Fruit fly (Drosophila melanogaster) whole organism, embryonic: ENCODE results near the gene lbl.
A peak's percentile ranks its signal among the peaks of the same experiment; 100 is the strongest.

ENCODE experiments used
- Ada2b ChIP-seq: fragments of 200-800 bp; sonication (Bioruptor generic); IDR thresholded peaks from 2 replicates; pipeline ENCODE4 v1.3.6; 2022; ENCODE audit warnings: missing biosample characterization, missing genetic modification characterization
- Adf1 ChIP-seq: fragments of 200-800 bp; sonication (Bioruptor generic); IDR thresholded peaks from 2 replicates; pipeline ENCODE4 v1.3.6; 2022; ENCODE audit warnings: missing biosample characterization, missing genetic modification characterization
- Asciz ChIP-seq: fragments of 200-800 bp; sonication (Bioruptor generic); optimal IDR thresholded peaks from 2 replicates; lab custom pipeline; 2017; ENCODE audit warnings: missing biosample characterization, mild to moderate bottlenecking, missing genetic modification characterization, missing genetic modification reagents
- CG10147 ChIP-seq: fragments of 200-800 bp; sonication (Bioruptor generic); optimal IDR thresholded peaks from 2 replicates; lab custom pipeline; 2019; ENCODE audit warnings: missing biosample characterization, mild to moderate bottlenecking, missing genetic modification characterization, moderate library complexity
- CG11695 ChIP-seq: fragments of 200-800 bp; sonication (Bioruptor generic); IDR thresholded peaks from 3 replicates; pipeline ENCODE4 v1.3.6; 2022; ENCODE audit warnings: missing biosample characterization, missing genetic modification characterization
- CG12659 ChIP-seq: fragments of 200-800 bp; sonication (Bioruptor generic); optimal IDR thresholded peaks from 3 replicates; lab custom pipeline; 2017; ENCODE audit warnings: mild to moderate bottlenecking, missing biosample characterization, missing genetic modification reagents, missing genetic modification characterization
- CG12942 ChIP-seq: fragments of 200-800 bp; sonication (Bioruptor generic); optimal IDR thresholded peaks from 3 replicates; lab custom pipeline; 2016; ENCODE audit warnings: missing biosample characterization, missing genetic modification characterization
- CG13894 ChIP-seq: fragments of 200-800 bp; sonication (Bioruptor generic); optimal IDR thresholded peaks from 3 replicates; lab custom pipeline; 2018; ENCODE audit warnings: missing biosample characterization, mild to moderate bottlenecking, missing genetic modification characterization, moderate library complexity
- CG14710 ChIP-seq: fragments of 200-800 bp; sonication (Bioruptor generic); optimal IDR thresholded peaks from 3 replicates; lab custom pipeline; 2019; ENCODE audit warnings: missing biosample characterization, mild to moderate bottlenecking, missing genetic modification characterization, moderate library complexity
- CG15011 ChIP-seq: fragments of 200-800 bp; sonication (Bioruptor generic); optimal IDR thresholded peaks from 3 replicates; lab custom pipeline; 2018; ENCODE audit warnings: missing biosample characterization, mild to moderate bottlenecking, missing genetic modification characterization
- CG1603 ChIP-seq: fragments of 200-800 bp; sonication (Bioruptor generic); optimal IDR thresholded peaks from 2 replicates; lab custom pipeline; 2019; ENCODE audit warnings: missing biosample characterization, mild to moderate bottlenecking, missing genetic modification characterization, moderate library complexity
- CG18619 ChIP-seq: fragments of 200-800 bp; sonication (Bioruptor generic); optimal IDR thresholded peaks from 3 replicates; lab custom pipeline; 2017; ENCODE audit warnings: missing biosample characterization, mild to moderate bottlenecking, missing genetic modification characterization
- CG31441 ChIP-seq: fragments of 200-800 bp; sonication (Bioruptor generic); IDR thresholded peaks from 2 replicates; pipeline ENCODE4 v1.3.6; 2022; ENCODE audit warnings: missing biosample characterization, missing genetic modification characterization
- CG34422 ChIP-seq: fragments of 200-800 bp; sonication (Bioruptor generic); IDR thresholded peaks from 3 replicates; pipeline ENCODE4 v1.3.6; 2022; ENCODE audit warnings: missing biosample characterization, missing genetic modification characterization
- CG4424 ChIP-seq: fragments of 200-800 bp; sonication (Bioruptor generic); optimal IDR thresholded peaks from 3 replicates; lab custom pipeline; 2016; ENCODE audit warnings: missing biosample characterization, missing genetic modification characterization
- CG6813 ChIP-seq: fragments of 200-800 bp; sonication (Bioruptor generic); optimal IDR thresholded peaks from 2 replicates; lab custom pipeline; 2017; ENCODE audit warnings: missing biosample characterization, missing genetic modification characterization, mild to moderate bottlenecking, moderate library complexity, missing genetic modification reagents
- CG7372 ChIP-seq: fragments of 200-800 bp; sonication (Bioruptor generic); IDR thresholded peaks from 2 replicates; pipeline ENCODE4 v1.3.6; 2022; ENCODE audit warnings: missing biosample characterization, missing genetic modification characterization
- CG9727 ChIP-seq: fragments of 200-800 bp; sonication (Bioruptor generic); optimal IDR thresholded peaks from 3 replicates; lab custom pipeline; 2017; ENCODE audit warnings: missing biosample characterization, mild to moderate bottlenecking, missing genetic modification characterization
- CHES-1-like ChIP-seq: fragments of 200-800 bp; sonication (Bioruptor generic); optimal IDR thresholded peaks from 2 replicates; lab custom pipeline; 2016; ENCODE audit warnings: missing biosample characterization, missing genetic modification characterization
- D ChIP-seq, 2 experiments: fragments of 200-800 bp in 1 of 2; fragments of >200 bp in 1 of 2; sonication (Bioruptor generic) in 1 of 2; optimal IDR thresholded peaks; 2 replicates in 1 of 2; 3 replicates in 1 of 2; lab custom pipeline; 2017; ENCODE audit warnings: mild to moderate bottlenecking in 1 of 2, missing biosample characterization in 1 of 2, missing genetic modification characterization in 1 of 2, missing genetic modification reagents in 1 of 2
- Ets97D ChIP-seq: fragments of 200-800 bp; sonication (Bioruptor generic); optimal IDR thresholded peaks from 3 replicates; lab custom pipeline; 2016; ENCODE audit warnings: missing biosample characterization, missing genetic modification characterization
- Hmr ChIP-seq: fragments of 200-800 bp; sonication (Bioruptor generic); optimal IDR thresholded peaks from 3 replicates; lab custom pipeline; 2017; ENCODE audit warnings: mild to moderate bottlenecking, missing biosample characterization, missing genetic modification reagents, missing genetic modification characterization
- Kr ChIP-seq: fragments of 200-800 bp; sonication (Bioruptor generic); optimal IDR thresholded peaks from 2 replicates; lab custom pipeline; 2017; ENCODE audit warnings: missing biosample characterization, mild to moderate bottlenecking, missing genetic modification characterization
- Lhr ChIP-seq: fragments of 200-800 bp; sonication (Bioruptor generic); optimal IDR thresholded peaks from 3 replicates; lab custom pipeline; 2017; ENCODE audit warnings: mild to moderate bottlenecking, missing biosample characterization, missing genetic modification reagents, missing genetic modification characterization
- Nf-YB ChIP-seq: fragments of 200-800 bp; sonication (Bioruptor generic); optimal IDR thresholded peaks from 3 replicates; lab custom pipeline; 2019; ENCODE audit warnings: missing biosample characterization, mild to moderate bottlenecking, missing genetic modification characterization, moderate library complexity
- Oaz ChIP-seq: fragments of 200-800 bp; sonication (Bioruptor generic); IDR thresholded peaks from 2 replicates; pipeline ENCODE4 v1.3.6; 2022; ENCODE audit warnings: missing biosample characterization, missing genetic modification characterization
- Ssrp ChIP-seq: fragments of 200-800 bp; sonication (Bioruptor generic); optimal IDR thresholded peaks from 2 replicates; lab custom pipeline; 2018; ENCODE audit warnings: missing biosample characterization, mild to moderate bottlenecking, missing genetic modification characterization, moderate library complexity
- Stat92E ChIP-seq, 3 experiments: fragments of >200 bp in 2 of 3; fragments of 200-800 bp in 1 of 3; sonication (Bioruptor generic) in 1 of 3; optimal IDR thresholded peaks; 2 replicates each; lab custom pipeline; 2017 to 2019; ENCODE audit warnings: missing biosample characterization in 3 of 3, missing genetic modification characterization in 3 of 3, mild to moderate bottlenecking in 1 of 3, moderate library complexity in 1 of 3
- Usf ChIP-seq: fragments of 200-800 bp; sonication (Bioruptor generic); optimal IDR thresholded peaks from 2 replicates; lab custom pipeline; 2017; ENCODE audit warnings: missing genotype, missing biosample characterization, missing genetic modification characterization
- bigmax ChIP-seq: fragments of 200-800 bp; sonication (Bioruptor generic); optimal IDR thresholded peaks from 2 replicates; lab custom pipeline; 2018; ENCODE audit warnings: missing biosample characterization, mild to moderate bottlenecking, missing genetic modification characterization
- bsh ChIP-seq, 2 experiments: fragments of 200-800 bp; sonication (Bioruptor generic); optimal IDR thresholded peaks; 2 replicates each; lab custom pipeline; 2017 to 2018; ENCODE audit warnings: mild to moderate bottlenecking in 2 of 2, missing biosample characterization in 2 of 2, missing genetic modification characterization in 2 of 2, moderate library complexity in 1 of 2
- btn ChIP-seq: fragments of 200-800 bp; sonication (Bioruptor generic); optimal IDR thresholded peaks from 2 replicates; lab custom pipeline; 2016; ENCODE audit warnings: missing biosample characterization, missing genetic modification characterization
- fru ChIP-seq: fragments of >200 bp; optimal IDR thresholded peaks from 2 replicates; lab custom pipeline; 2017
- gem ChIP-seq: fragments of 200-800 bp; sonication (Bioruptor generic); optimal IDR thresholded peaks from 2 replicates; lab custom pipeline; 2019; ENCODE audit warnings: missing biosample characterization, mild to moderate bottlenecking, missing genetic modification characterization, moderate library complexity
- hkb ChIP-seq, 2 experiments: fragments of 200-800 bp in 1 of 2; fragments of >200 bp in 1 of 2; sonication (Bioruptor generic) in 1 of 2; IDR thresholded peaks in 1 of 2; optimal IDR thresholded peaks in 1 of 2; 2 replicates each; pipeline versions ENCODE4 v1.3.6 to Lab custom; 2017 to 2022; ENCODE audit warnings: missing biosample characterization in 1 of 2, missing genetic modification characterization in 1 of 2
- kay ChIP-seq: fragments of 200-800 bp; sonication (Bioruptor generic); optimal IDR thresholded peaks from 2 replicates; lab custom pipeline; 2016; ENCODE audit warnings: missing biosample characterization, missing genetic modification characterization
- kni ChIP-seq: fragments of 200-800 bp; sonication (Bioruptor generic); optimal IDR thresholded peaks from 3 replicates; lab custom pipeline; 2017; ENCODE audit warnings: mild to moderate bottlenecking, missing biosample characterization, missing genetic modification reagents, missing genetic modification characterization
- lmd ChIP-seq: fragments of 200-800 bp; sonication (Bioruptor generic); IDR thresholded peaks from 2 replicates; pipeline ENCODE4 v1.3.6; 2022; ENCODE audit warnings: missing biosample characterization, missing genetic modification characterization
- mirr ChIP-seq: fragments of 200-800 bp; sonication (Bioruptor generic); optimal IDR thresholded peaks from 3 replicates; lab custom pipeline; 2018; ENCODE audit warnings: missing biosample characterization, mild to moderate bottlenecking, missing genetic modification characterization
- nmo ChIP-seq: fragments of 200-800 bp; sonication (Bioruptor generic); optimal IDR thresholded peaks from 2 replicates; lab custom pipeline; 2018; ENCODE audit warnings: missing biosample characterization, mild to moderate bottlenecking, missing genetic modification characterization, moderate library complexity
- org-1 ChIP-seq: fragments of 200-800 bp; sonication (Bioruptor generic); optimal IDR thresholded peaks from 2 replicates; lab custom pipeline; 2017; ENCODE audit warnings: missing biosample characterization, missing genetic modification characterization
- peb ChIP-seq: fragments of 200-800 bp; sonication (Bioruptor generic); IDR thresholded peaks from 2 replicates; pipeline ENCODE4 v1.3.6; 2022; ENCODE audit warnings: missing biosample characterization, missing genetic modification characterization
- pho ChIP-seq: fragments of 200-800 bp; sonication (Bioruptor generic); optimal IDR thresholded peaks from 2 replicates; lab custom pipeline; 2016; ENCODE audit warnings: missing biosample characterization, missing genetic modification characterization
- pum ChIP-seq: fragments of 200-800 bp; sonication (Bioruptor generic); optimal IDR thresholded peaks from 2 replicates; lab custom pipeline; 2016; ENCODE audit warnings: missing biosample characterization, missing genetic modification characterization
- rib ChIP-seq: fragments of 200-800 bp; sonication (Bioruptor generic); IDR thresholded peaks from 2 replicates; pipeline ENCODE4 v1.3.6; 2022; ENCODE audit warnings: missing biosample characterization, missing genetic modification characterization
- shn ChIP-seq: fragments of 200-800 bp; sonication (Bioruptor generic); optimal IDR thresholded peaks from 3 replicates; lab custom pipeline; 2016; ENCODE audit warnings: missing biosample characterization, missing genetic modification characterization
- sr ChIP-seq: fragments of 200-800 bp; sonication (Bioruptor generic); IDR thresholded peaks from 3 replicates; pipeline ENCODE4 v1.3.6; 2022; ENCODE audit warnings: missing biosample characterization, missing genetic modification characterization
- usp ChIP-seq: fragments of >200 bp; optimal IDR thresholded peaks from 2 replicates; lab custom pipeline; 2017; ENCODE audit warnings: missing biosample characterization, missing genetic modification characterization
- wdn ChIP-seq: fragments of 200-800 bp; sonication (Bioruptor generic); IDR thresholded peaks from 2 replicates; pipeline ENCODE4 v1.3.6; 2022; ENCODE audit warnings: missing biosample characterization, missing genetic modification characterization
- zen2 ChIP-seq: fragments of 200-800 bp; sonication (Bioruptor generic); IDR thresholded peaks from 3 replicates; pipeline ENCODE4 v1.3.6; 2022; ENCODE audit warnings: missing biosample characterization, missing genetic modification characterization; ENCODE audit not compliant: partially characterized antibody

Gene lbl

DNA sequence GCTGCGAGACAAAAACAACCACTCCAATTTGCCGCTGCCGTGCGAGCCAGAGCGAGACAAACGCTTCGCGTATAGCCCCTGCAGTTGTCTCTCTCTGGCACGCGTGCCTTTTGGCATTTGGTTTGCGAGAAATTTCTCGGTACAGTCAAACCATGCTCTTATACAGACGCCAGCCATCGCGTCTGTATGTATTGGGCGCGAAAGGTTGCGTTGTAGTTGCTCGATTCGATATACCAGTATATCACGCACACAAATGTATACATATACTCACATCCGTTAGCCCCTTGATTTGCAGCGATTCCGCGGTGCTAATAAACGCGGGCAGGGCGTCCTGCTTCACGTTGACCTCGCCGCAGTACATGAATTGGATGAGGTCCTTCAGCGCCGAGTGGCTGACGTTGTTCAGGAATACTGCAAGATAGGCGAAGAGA lies 57.6 kb downstream of the lbl start (continued):
- TF ChIP-seq Stat92E (GFP tag; optimal IDR thresholded peaks at IDR 0.05; lab: Kevin White, UChicago), result peak in 1 of 3 experiments; percentile 83
- peak; percentile 79 for TF ChIP-seq CG13894 (tag; lab: Kevin White, UChicago)
- peak; percentile 92 for TF ChIP-seq D (optimal IDR thresholded peaks at IDR 0.05; lab: Kevin White, UChicago)
- no peak for TF ChIP-seq D (GFP tag; optimal IDR thresholded peaks at IDR 0.05; lab: Kevin White, UChicago)
- no peak for TF ChIP-seq CG18619 (GFP tag; lab: Kevin White, UChicago)
- no peak for TF ChIP-seq fru (lab: Kevin White, UChicago)
- TF ChIP-seq mirr (GFP tag; lab: Kevin White, UChicago), result peak; percentile 84
- peak; percentile 89 for TF ChIP-seq rib (GFP tag; lab: Robert Waterston, UW)
- peak; percentile 79 for TF ChIP-seq CG12659 (GFP tag; lab: Kevin White, UChicago)
- TF ChIP-seq usp (GFP tag; lab: Kevin White, UChicago), result no peak
- no peak for TF ChIP-seq CG14710 (tag; lab: Kevin White, UChicago)
- TF ChIP-seq Ets97D (GFP tag; lab: Kevin White, UChicago), result peak; percentile 2
- TF ChIP-seq shn, result no peak
- TF ChIP-seq hkb (optimal IDR thresholded peaks at IDR 0.05; lab: Kevin White, UChicago), result no peak
- TF ChIP-seq hkb (GFP tag; IDR thresholded peaks at IDR 0.05; lab: Robert Waterston, UW), result no peak
- no peak for TF ChIP-seq Asciz (GFP tag; lab: Kevin White, UChicago)
- TF ChIP-seq CG34422 (GFP tag; lab: Robert Waterston, UW), result peak; percentile 84; the same call in 2 of the 3 replicates
- TF ChIP-seq kni (GFP tag; lab: Kevin White, UChicago), result peak; percentile 19
- no peak for TF ChIP-seq Ada2b
- TF ChIP-seq bigmax (GFP tag; lab: Kevin White, UChicago), result no peak
- no peak for TF ChIP-seq Kr (GFP tag; lab: Kevin White, UChicago)
- TF ChIP-seq CG1603, result peak; percentile 22
- TF ChIP-seq sr (GFP tag; lab: Robert Waterston, UW), result no peak
- TF ChIP-seq Hmr (GFP tag; lab: Kevin White, UChicago), result no peak
- peak; percentile 44 for TF ChIP-seq CG6813 (GFP tag; lab: Kevin White, UChicago)
- no peak for TF ChIP-seq CG4424 (GFP tag; lab: Kevin White, UChicago)
- no peak for TF ChIP-seq CG12942 (GFP tag; lab: Kevin White, UChicago)
- TF ChIP-seq Usf (GFP tag; lab: Kevin White, UChicago), result no peak
- peak; percentile 6 for TF ChIP-seq CHES-1-like (GFP tag; lab: Kevin White, UChicago)
- no peak for TF ChIP-seq gem
- TF ChIP-seq nmo, result no peak
- TF ChIP-seq CG11695 (GFP tag; lab: Robert Waterston, UW), result no peak
- TF ChIP-seq bsh (GFP tag; optimal IDR thresholded peaks at IDR 0.05; lab: Kevin White, UChicago), result peak in 1 of 2 experiments; percentile 36
- TF ChIP-seq Oaz, result no peak
- peak; percentile 72 for TF ChIP-seq Nf-YB (GFP tag; lab: Kevin White, UChicago)
- no peak for TF ChIP-seq CG7372 (GFP tag; lab: Robert Waterston, UW)
- no peak for TF ChIP-seq CG9727 (GFP tag; lab: Kevin White, UChicago)
- TF ChIP-seq zen2 (GFP tag; lab: Robert Waterston, UW), result no peak; the same call in 2 of the 3 replicates
- no peak for TF ChIP-seq kay
- TF ChIP-seq pho (GFP tag; lab: Kevin White, UChicago), result no peak
- no peak for TF ChIP-seq Ssrp (tag; lab: Kevin White, UChicago)
- peak; percentile 67 for TF ChIP-seq Adf1 (GFP tag; lab: Robert Waterston, UW)
- no peak for TF ChIP-seq pum
- no peak for TF ChIP-seq CG31441 (GFP tag; lab: Robert Waterston, UW)
- TF ChIP-seq org-1 (GFP tag; lab: Kevin White, UChicago), result peak; percentile 5
- no peak for TF ChIP-seq peb (GFP tag; lab: Robert Waterston, UW)
- TF ChIP-seq CG15011, result no peak
- peak; percentile 18 for TF ChIP-seq CG10147 (GFP tag; lab: Kevin White, UChicago)
- TF ChIP-seq lmd (GFP tag; lab: Robert Waterston, UW), result no peak
- no peak for TF ChIP-seq btn (GFP tag; lab: Kevin White, UChicago)
- no peak for TF ChIP-seq Lhr (GFP tag; lab: Kevin White, UChicago)
- TF ChIP-seq wdn, result peak; percentile 93
